Fruit fly (Drosophila melanogaster) whole organism, adult: ENCODE data around the gene cdi.

Source experiments
- CG11617 ChIP-seq: fragments of 200-800 bp; sonication (Bioruptor generic); optimal IDR thresholded peaks from 2 replicates; lab custom pipeline; 2017; ENCODE audit warnings: mild to moderate bottlenecking, missing biosample characterization, missing genetic modification reagents, missing genetic modification characterization
- CG1620 ChIP-seq: fragments of 200-800 bp; sonication (Bioruptor generic); optimal IDR thresholded peaks from 2 replicates; lab custom pipeline; 2016; ENCODE audit warnings: missing biosample characterization, missing genetic modification characterization
- Crg-1 ChIP-seq: fragments of 200-800 bp; sonication (Bioruptor generic); optimal IDR thresholded peaks from 2 replicates; lab custom pipeline; 2016; ENCODE audit warnings: missing biosample characterization, missing genetic modification characterization
- toe ChIP-seq: fragments of 200-800 bp; sonication (Bioruptor generic); optimal IDR thresholded peaks from 2 replicates; lab custom pipeline; 2016; ENCODE audit warnings: missing biosample characterization, missing genetic modification characterization

- TF ChIP-seq Crg-1 (GFP tag; lab: Kevin White, UChicago) (no peak), toe (GFP tag; lab: Kevin White, UChicago) (no peak), CG11617 (GFP tag; lab: Kevin White, UChicago) (no peak), CG1620 (GFP tag; lab: Kevin White, UChicago) (no peak)
Measured at dm6 chr3R:19088962-19089597, 5.0 kb downstream of the cdi start.
